Fruit fly (Drosophila melanogaster) whole organism, embryonic: ENCODE measurements around the gene Sqor.

Experiments
- Abd-B ChIP-seq: fragments of 200-800 bp; sonication (Bioruptor generic); optimal IDR thresholded peaks from 2 replicates; lab custom pipeline; 2018; ENCODE audit warnings: missing biosample characterization, mild to moderate bottlenecking, missing genetic modification characterization, moderate library complexity
- B-H2 ChIP-seq: fragments of 200-800 bp; sonication (Bioruptor generic); optimal IDR thresholded peaks from 2 replicates; lab custom pipeline; 2018; ENCODE audit warnings: missing biosample characterization, mild to moderate bottlenecking, missing genetic modification characterization
- Blimp-1 ChIP-seq: fragments of 200-800 bp; sonication (Bioruptor generic); optimal IDR thresholded peaks from 3 replicates; lab custom pipeline; 2018; ENCODE audit warnings: missing biosample characterization, missing genetic modification characterization, mild to moderate bottlenecking, moderate library complexity, missing genetic modification reagents
- CG11085 ChIP-seq: fragments of 200-800 bp; sonication (Bioruptor generic); IDR thresholded peaks from 2 replicates; pipeline ENCODE4 v1.3.6; 2022; ENCODE audit warnings: missing biosample characterization, missing genetic modification characterization
- CG11093 ChIP-seq: fragments of 200-800 bp; sonication (Bioruptor generic); IDR thresholded peaks from 3 replicates; pipeline ENCODE4 v1.3.6; 2022; ENCODE audit warnings: missing biosample characterization, missing genetic modification characterization
- CG11504 ChIP-seq: fragments of 200-800 bp; sonication (Bioruptor generic); optimal IDR thresholded peaks from 3 replicates; lab custom pipeline; 2019; ENCODE audit warnings: missing biosample characterization, mild to moderate bottlenecking, missing genetic modification characterization, moderate library complexity
- CG12155 ChIP-seq: fragments of 200-800 bp; sonication (Bioruptor generic); optimal IDR thresholded peaks from 3 replicates; lab custom pipeline; 2016; ENCODE audit warnings: missing biosample characterization, missing genetic modification characterization
- CG1233 ChIP-seq: fragments of 200-800 bp; sonication (Bioruptor generic); optimal IDR thresholded peaks from 4 replicates; lab custom pipeline; 2018; ENCODE audit warnings: missing biosample characterization, mild to moderate bottlenecking, missing genetic modification characterization
- CG14014 ChIP-seq: fragments of 200-800 bp; sonication (Bioruptor generic); IDR thresholded peaks from 2 replicates; pipeline ENCODE4 v1.3.6; 2022; ENCODE audit warnings: missing biosample characterization, missing genetic modification characterization
- CG14667 ChIP-seq: fragments of 200-800 bp; sonication (Bioruptor generic); IDR thresholded peaks from 2 replicates; pipeline ENCODE4 v1.3.6; 2022; ENCODE audit warnings: missing biosample characterization, missing genetic modification characterization
- CG14710 ChIP-seq: fragments of 200-800 bp; sonication (Bioruptor generic); optimal IDR thresholded peaks from 3 replicates; lab custom pipeline; 2019; ENCODE audit warnings: missing biosample characterization, mild to moderate bottlenecking, missing genetic modification characterization, moderate library complexity
- CG18764 ChIP-seq: fragments of 200-800 bp; sonication (Bioruptor generic); optimal IDR thresholded peaks from 3 replicates; lab custom pipeline; 2016; ENCODE audit warnings: missing biosample characterization, missing genetic modification characterization
- CG2120 ChIP-seq: fragments of 200-800 bp; sonication (Bioruptor generic); optimal IDR thresholded peaks from 3 replicates; lab custom pipeline; 2016; ENCODE audit warnings: missing biosample characterization, missing genetic modification characterization
- CG31224 ChIP-seq: fragments of 200-800 bp; sonication (Bioruptor generic); IDR thresholded peaks from 2 replicates; pipeline ENCODE4 v1.3.6; 2022; ENCODE audit warnings: missing biosample characterization, missing genetic modification characterization
- CG3163 ChIP-seq: fragments of 200-800 bp; sonication (Bioruptor generic); optimal IDR thresholded peaks from 3 replicates; lab custom pipeline; 2016; ENCODE audit warnings: missing biosample characterization, missing genetic modification characterization
- CG32532 ChIP-seq: fragments of 200-800 bp; sonication (Bioruptor generic); IDR thresholded peaks from 2 replicates; pipeline ENCODE4 v1.3.6; 2022; ENCODE audit warnings: missing biosample characterization, missing genetic modification characterization
- CG32767 ChIP-seq: fragments of 200-800 bp; sonication (Bioruptor generic); IDR thresholded peaks from 2 replicates; pipeline ENCODE4 v1.3.6; 2022; ENCODE audit warnings: missing biosample characterization, missing genetic modification characterization
- CG42726 ChIP-seq: fragments of 200-800 bp; sonication (Bioruptor generic); IDR thresholded peaks from 2 replicates; pipeline ENCODE4 v1.3.6; 2022; ENCODE audit warnings: missing biosample characterization, missing genetic modification characterization; ENCODE audit not compliant: partially characterized antibody
- Dp ChIP-seq: fragments of 200-800 bp; sonication (Bioruptor generic); optimal IDR thresholded peaks from 2 replicates; lab custom pipeline; 2018; ENCODE audit warnings: missing biosample characterization, mild to moderate bottlenecking, missing genetic modification characterization, moderate library complexity
- Fer1 ChIP-seq: fragments of 200-800 bp; sonication (Bioruptor generic); optimal IDR thresholded peaks from 2 replicates; lab custom pipeline; 2017; ENCODE audit warnings: missing biosample characterization, mild to moderate bottlenecking, missing genetic modification characterization
- Fer3 ChIP-seq: fragments of 200-800 bp; sonication (Bioruptor generic); optimal IDR thresholded peaks from 2 replicates; lab custom pipeline; 2018; ENCODE audit warnings: missing biosample characterization, mild to moderate bottlenecking, missing genetic modification characterization, moderate library complexity
- Hey ChIP-seq: fragments of 200-800 bp; sonication (Bioruptor generic); optimal IDR thresholded peaks from 3 replicates; lab custom pipeline; 2018; ENCODE audit warnings: missing biosample characterization, mild to moderate bottlenecking, missing genetic modification characterization
- Nf-YA ChIP-seq: fragments of 200-800 bp; sonication (Bioruptor generic); IDR thresholded peaks from 2 replicates; pipeline ENCODE4 v1.3.6; 2022; ENCODE audit warnings: missing biosample characterization, missing genetic modification characterization
- Opbp ChIP-seq: fragments of 200-800 bp; sonication (Bioruptor generic); IDR thresholded peaks from 3 replicates; pipeline ENCODE4 v1.3.6; 2022; ENCODE audit warnings: missing biosample characterization, missing genetic modification characterization; ENCODE audit not compliant: partially characterized antibody
- Sox102F ChIP-seq: fragments of 200-800 bp; sonication (Bioruptor generic); optimal IDR thresholded peaks from 2 replicates; lab custom pipeline; 2018; ENCODE audit warnings: missing biosample characterization, mild to moderate bottlenecking, missing genetic modification characterization, moderate library complexity
- Stat92E ChIP-seq, 3 experiments: fragments of >200 bp in 2 of 3; fragments of 200-800 bp in 1 of 3; sonication (Bioruptor generic) in 1 of 3; optimal IDR thresholded peaks; 2 replicates each; lab custom pipeline; 2017 to 2019; ENCODE audit warnings: missing biosample characterization in 3 of 3, missing genetic modification characterization in 3 of 3, mild to moderate bottlenecking in 1 of 3, moderate library complexity in 1 of 3
- Taf1 ChIP-seq: fragments of 200-800 bp; sonication (Bioruptor generic); IDR thresholded peaks from 2 replicates; pipeline ENCODE4 v1.3.6; 2022; ENCODE audit warnings: missing biosample characterization, missing genetic modification characterization
- Usf ChIP-seq: fragments of 200-800 bp; sonication (Bioruptor generic); optimal IDR thresholded peaks from 2 replicates; lab custom pipeline; 2017; ENCODE audit warnings: missing genotype, missing biosample characterization, missing genetic modification characterization
- Xbp1 ChIP-seq: fragments of 200-800 bp; sonication (Bioruptor generic); optimal IDR thresholded peaks from 3 replicates; lab custom pipeline; 2016; ENCODE audit warnings: missing biosample characterization, mild to moderate bottlenecking, missing genetic modification characterization
- ap ChIP-seq: fragments of 200-800 bp; sonication (Bioruptor generic); IDR thresholded peaks from 2 replicates; pipeline ENCODE4 v1.3.6; 2022; ENCODE audit warnings: missing biosample characterization, missing genetic modification characterization
- ash1 ChIP-seq: fragments of 200-800 bp; sonication (Bioruptor generic); optimal IDR thresholded peaks from 2 replicates; lab custom pipeline; 2018; ENCODE audit warnings: missing biosample characterization, mild to moderate bottlenecking, missing genetic modification characterization
- bigmax ChIP-seq: fragments of 200-800 bp; sonication (Bioruptor generic); optimal IDR thresholded peaks from 2 replicates; lab custom pipeline; 2018; ENCODE audit warnings: missing biosample characterization, mild to moderate bottlenecking, missing genetic modification characterization
- cas ChIP-seq: fragments of 200-800 bp; sonication (Bioruptor generic); IDR thresholded peaks from 2 replicates; pipeline ENCODE4 v1.3.6; 2022; ENCODE audit warnings: missing biosample characterization, missing genetic modification characterization
- dan ChIP-seq: fragments of 200-800 bp; sonication (Bioruptor generic); IDR thresholded peaks from 2 replicates; pipeline ENCODE4 v1.3.6; 2022; ENCODE audit warnings: missing biosample characterization, missing genetic modification characterization
- dmrt11E ChIP-seq: fragments of 200-800 bp; sonication (Bioruptor generic); optimal IDR thresholded peaks from 3 replicates; lab custom pipeline; 2018; ENCODE audit warnings: missing biosample characterization, mild to moderate bottlenecking, missing genetic modification characterization, moderate library complexity
- gcm2 ChIP-seq: fragments of 200-800 bp; sonication (Bioruptor generic); optimal IDR thresholded peaks from 2 replicates; lab custom pipeline; 2016; ENCODE audit warnings: missing biosample characterization, missing genetic modification characterization
- jigr1 ChIP-seq: fragments of 200-800 bp; sonication (Bioruptor generic); IDR thresholded peaks from 3 replicates; pipeline ENCODE4 v1.3.6; 2022; ENCODE audit warnings: missing biosample characterization, missing genetic modification characterization
- jumu ChIP-seq: fragments of 200-800 bp; sonication (Bioruptor generic); optimal IDR thresholded peaks from 3 replicates; lab custom pipeline; 2016; ENCODE audit warnings: missing biosample characterization, missing genetic modification characterization
- kah ChIP-seq: fragments of 200-800 bp; sonication (Bioruptor generic); optimal IDR thresholded peaks from 2 replicates; lab custom pipeline; 2018; ENCODE audit warnings: missing biosample characterization, mild to moderate bottlenecking, missing genetic modification characterization
- klu ChIP-seq: fragments of 200-800 bp; sonication (Bioruptor generic); IDR thresholded peaks from 2 replicates; pipeline ENCODE4 v1.3.6; 2022; ENCODE audit warnings: missing biosample characterization, missing genetic modification characterization
- lbe ChIP-seq: fragments of 200-800 bp; sonication (Bioruptor generic); optimal IDR thresholded peaks from 2 replicates; lab custom pipeline; 2016; ENCODE audit warnings: missing biosample characterization, mild to moderate bottlenecking, missing genetic modification characterization
- lmd ChIP-seq: fragments of 200-800 bp; sonication (Bioruptor generic); IDR thresholded peaks from 2 replicates; pipeline ENCODE4 v1.3.6; 2022; ENCODE audit warnings: missing biosample characterization, missing genetic modification characterization
- otp ChIP-seq: fragments of 200-800 bp; sonication (Bioruptor generic); IDR thresholded peaks from 3 replicates; pipeline ENCODE4, ENCODE4 v1.3.6; 2022; ENCODE audit warnings: missing biosample characterization, missing genetic modification characterization
- prd ChIP-seq, 3 experiments: fragments of >200 bp in 2 of 3; fragments of 200-800 bp in 1 of 3; sonication (Bioruptor generic) in 1 of 3; optimal IDR thresholded peaks in 2 of 3; IDR thresholded peaks in 1 of 3; 2 replicates in 2 of 3; 3 replicates in 1 of 3; pipeline versions ENCODE4 v1.3.6 to Lab custom; 2017 to 2022; ENCODE audit warnings: missing biosample characterization in 1 of 3, missing genetic modification characterization in 1 of 3
- pzg ChIP-seq: fragments of 200-800 bp; sonication (Bioruptor generic); optimal IDR thresholded peaks from 3 replicates; lab custom pipeline; 2018; ENCODE audit warnings: missing biosample characterization, mild to moderate bottlenecking, missing genetic modification characterization, moderate library complexity
- seq ChIP-seq: fragments of 200-800 bp; sonication (Bioruptor generic); IDR thresholded peaks from 2 replicates; pipeline ENCODE4 v1.3.6; 2022; ENCODE audit warnings: missing biosample characterization, missing genetic modification characterization
- slou ChIP-seq: fragments of 200-800 bp; sonication (Bioruptor generic); optimal IDR thresholded peaks from 3 replicates; lab custom pipeline; 2016; ENCODE audit warnings: missing biosample characterization, missing genetic modification characterization

Gene Sqor

dm6 chr3L:4282627-4283026 lies 42.7 kb downstream of the Sqor start, which contains the start of gene CG11583 (continued):
- TF ChIP-seq CG32532, result peak; percentile 66
- TF ChIP-seq Nf-YA, result no peak
- TF ChIP-seq Xbp1 (GFP tag; lab: Kevin White, UChicago), result peak; percentile 64
- TF ChIP-seq dan, result no peak
- peak; percentile 43 for TF ChIP-seq CG12155 (GFP tag; lab: Kevin White, UChicago)
- TF ChIP-seq Hey (tag; lab: Kevin White, UChicago), result no peak
- TF ChIP-seq pzg (GFP tag; lab: Kevin White, UChicago), result peak; percentile 76
- no peak for TF ChIP-seq CG11504 (tag; lab: Kevin White, UChicago)
- TF ChIP-seq Sox102F (GFP tag; lab: Kevin White, UChicago), result no peak
- no peak for TF ChIP-seq Abd-B (GFP tag; lab: Kevin White, UChicago)
- TF ChIP-seq CG14710 (tag; lab: Kevin White, UChicago), result peak; percentile 49
- TF ChIP-seq CG32767 (GFP tag; lab: Robert Waterston, UW), result no peak
- TF ChIP-seq CG3163 (GFP tag; lab: Kevin White, UChicago), result peak; percentile 17
- TF ChIP-seq dmrt11E (tag; lab: Kevin White, UChicago), result no peak
- peak; percentile 74 for TF ChIP-seq Dp
- no peak for TF ChIP-seq Blimp-1
- no peak for TF ChIP-seq klu (GFP tag; lab: Robert Waterston, UW)
- no peak for TF ChIP-seq ash1 (GFP tag; lab: Kevin White, UChicago)
- TF ChIP-seq Opbp, result 0 out of 3 replicates have a peak, but pooled peaks have one; percentile 14
- peak; percentile 73 for TF ChIP-seq CG2120 (GFP tag; lab: Kevin White, UChicago)
- no peak for TF ChIP-seq kah (GFP tag; lab: Kevin White, UChicago)
- TF ChIP-seq B-H2 (GFP tag; lab: Kevin White, UChicago), result peak; percentile 54
- no peak for TF ChIP-seq CG14667 (GFP tag; lab: Robert Waterston, UW)
- no peak for TF ChIP-seq cas
- TF ChIP-seq slou, result no peak
- no peak for TF ChIP-seq bigmax (GFP tag; lab: Kevin White, UChicago)
- no peak for TF ChIP-seq CG1233 (GFP tag; lab: Kevin White, UChicago)
- TF ChIP-seq CG31224, result no peak
- peak; percentile 39 for TF ChIP-seq lbe (GFP tag; lab: Kevin White, UChicago)
- no peak for TF ChIP-seq CG42726 (GFP tag; lab: Robert Waterston, UW)
- no peak for TF ChIP-seq lmd
- TF ChIP-seq seq (GFP tag; lab: Robert Waterston, UW), result no peak
- no peak for TF ChIP-seq Usf (GFP tag; lab: Kevin White, UChicago)
- TF ChIP-seq Fer3 (tag; lab: Kevin White, UChicago), result no peak
- TF ChIP-seq CG11093 (GFP tag; lab: Robert Waterston, UW), result no peak
- TF ChIP-seq ap, result no peak
- peak; percentile 29 for TF ChIP-seq jumu (GFP tag; lab: Kevin White, UChicago)
- no peak for TF ChIP-seq otp
- TF ChIP-seq Stat92E (GFP tag; optimal IDR thresholded peaks at IDR 0.05; lab: Kevin White, UChicago), result peak in 1 of 3 experiments; percentile 55
- TF ChIP-seq prd (optimal IDR thresholded peaks at IDR 0.05; lab: Kevin White, UChicago), result no peak
- TF ChIP-seq prd (GFP tag; IDR thresholded peaks at IDR 0.05; lab: Robert Waterston, UW), result no peak
- TF ChIP-seq Taf1 (GFP tag; lab: Robert Waterston, UW), result no peak
- TF ChIP-seq CG18764 (GFP tag; lab: Kevin White, UChicago), result no peak
- TF ChIP-seq CG11085 (GFP tag; lab: Robert Waterston, UW), result no peak
- peak; percentile 42 for TF ChIP-seq Fer1 (GFP tag; lab: Kevin White, UChicago)
- peak; percentile 25; the same call in 1 of the 2 replicates for TF ChIP-seq CG14014 (GFP tag; lab: Robert Waterston, UW)
- TF ChIP-seq gcm2 (GFP tag; lab: Kevin White, UChicago), result no peak
- TF ChIP-seq jigr1, result no peak
